Worm (Caenorhabditis elegans): Measurements from ENCODE around the gene sel-9.

Gene sel-9

DNA sequence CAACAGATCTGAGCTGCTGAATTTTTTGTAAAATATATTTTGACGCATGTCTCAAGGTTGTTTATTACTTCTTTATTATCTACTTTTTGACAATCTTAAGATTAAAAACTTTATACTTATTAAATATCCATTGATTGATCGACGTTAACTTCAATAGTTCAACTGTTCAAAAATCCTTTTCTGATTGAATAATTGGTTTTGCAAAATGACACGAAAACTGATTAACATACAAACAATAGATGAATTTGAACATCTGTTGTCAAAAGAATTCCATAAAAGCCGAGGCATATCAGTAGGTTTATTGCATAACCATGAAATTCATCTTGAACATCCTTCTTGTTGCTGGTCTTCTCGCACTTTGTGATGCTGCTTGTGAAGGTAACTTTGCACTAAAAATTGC, 8.8 kb upstream of the sel-9 start, which contains the start of gene W02D7.12:
TSS of gene W02D7.12 (plus strand) at position 301 of the 400 bp plus-strand sequence.
- TF ChIP-seq unc-39 (tag; optimal IDR thresholded peaks at IDR 0.05) (no peak), F49E8.2 (tag; optimal IDR thresholded peaks at IDR 0.05; ENCODE audit: borderline replicate concordance) (no peak), lin-38 (GFP tag; IDR thresholded peaks at IDR 0.05) (no peak), nhr-237 (tag; optimal IDR thresholded peaks at IDR 0.05) (no peak)

DNA sequence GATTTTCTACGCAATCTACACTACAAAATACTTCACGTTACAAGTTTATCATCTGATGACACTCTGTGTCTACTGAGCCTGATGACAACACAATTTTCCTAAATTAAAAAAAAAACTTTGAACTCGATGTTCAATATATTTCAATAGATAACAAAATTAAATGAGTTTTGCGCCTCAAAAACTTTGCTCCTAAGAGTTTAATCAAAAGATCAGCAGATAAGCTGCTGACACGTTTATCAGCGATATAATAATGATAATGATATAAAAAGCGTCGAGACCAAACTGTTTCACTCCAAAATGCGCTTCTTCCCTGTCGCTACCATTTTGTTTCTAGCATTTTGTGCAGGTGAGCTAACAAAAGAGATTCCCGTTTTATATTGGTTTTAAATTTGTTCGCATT, 5.3 kb upstream of the sel-9 start, which contains the start of gene clec-218:
TSS of gene clec-218 (plus strand) at position 262 of the 400 bp plus-strand sequence.
- TF ChIP-seq saeg-2 (GFP tag; IDR thresholded peaks at IDR 0.05) (no peak), unc-39 (tag; optimal IDR thresholded peaks at IDR 0.05) (no peak), zfp-3 (GFP tag; conservative IDR thresholded peaks at IDR 0.05) (no peak), lsy-2 (tag; optimal IDR thresholded peaks at IDR 0.05) (no peak), lin-38 (GFP tag; IDR thresholded peaks at IDR 0.05) (no peak), F10B5.3 (tag; optimal IDR thresholded peaks at IDR 0.05) (no peak), zag-1 (tag; optimal IDR thresholded peaks at IDR 0.05) (no peak), dve-1 (tag; optimal IDR thresholded peaks at IDR 0.05; ENCODE audit: insufficient read depth) (peak; percentile 46), ctbp-1 (GFP tag; IDR thresholded peaks at IDR 0.05) (no peak), dmd-6 (GFP tag; IDR thresholded peaks at IDR 0.05) (peak; percentile 72), nhr-25 (tag; optimal IDR thresholded peaks at IDR 0.05; ENCODE audit: borderline replicate concordance, insufficient read depth) (no peak), nhr-111 (GFP tag; optimal IDR thresholded peaks at IDR 0.05) (no peak), daf-16 (GFP tag; optimal IDR thresholded peaks at IDR 0.05) (no peak), daf-16 (tag; optimal IDR thresholded peaks at IDR 0.05) (peak; percentile 35), mdl-1 (tag; optimal IDR thresholded peaks at IDR 0.05) (no peak), nhr-41 (GFP tag; IDR thresholded peaks at IDR 0.05) (no peak), jun-1 (tag; optimal IDR thresholded peaks at IDR 0.05) (no peak), lir-3 (tag; optimal IDR thresholded peaks at IDR 0.05) (no peak), pha-4 (GFP tag; IDR thresholded peaks at IDR 0.05) (0 out of 2 replicates have a peak, but pooled peaks have one; percentile 11), pha-4 (tag; optimal IDR thresholded peaks at IDR 0.05) (no peak), ceh-62 (tag; optimal IDR thresholded peaks at IDR 0.05) (no peak), cey-2 (tag; optimal IDR thresholded peaks at IDR 0.05; ENCODE audit: borderline replicate concordance, insufficient read depth) (no peak), R02D3.7 (tag; optimal IDR thresholded peaks at IDR 0.05) (no peak), pqm-1 (tag; optimal IDR thresholded peaks at IDR 0.05) (peak; percentile 10)

DNA sequence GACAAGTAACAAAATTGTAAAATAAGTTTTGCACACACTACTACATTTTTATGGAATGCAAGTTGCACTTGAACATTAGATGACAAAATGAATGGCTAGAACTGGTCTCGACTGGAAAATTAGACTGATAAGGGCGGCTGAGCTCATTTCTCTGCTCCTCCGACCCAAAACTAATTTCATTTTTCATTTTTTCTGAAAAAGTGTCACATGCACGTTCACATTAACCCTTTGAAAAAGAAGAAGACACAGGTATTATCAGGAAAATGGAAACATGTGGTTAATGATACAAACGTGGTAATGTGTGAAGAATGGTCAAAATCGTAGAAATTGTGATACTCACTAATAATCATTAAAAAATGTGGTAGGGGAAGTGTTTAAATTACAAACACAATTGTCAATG, 4.6 kb upstream of the sel-9 start:
- TF ChIP-seq F37D6.2 (tag; optimal IDR thresholded peaks at IDR 0.05) (no peak), hlh-11 (tag; optimal IDR thresholded peaks at IDR 0.05) (peak; percentile 65), zip-2 (tag; optimal IDR thresholded peaks at IDR 0.05) (no peak), dve-1 (tag; optimal IDR thresholded peaks at IDR 0.05; ENCODE audit: insufficient read depth) (peak; percentile 65), mxl-3 (GFP tag; optimal IDR thresholded peaks at IDR 0.05) (peak; percentile 64), nhr-77 (tag; optimal IDR thresholded peaks at IDR 0.05) (peak; percentile 33), ama-1 (optimal IDR thresholded peaks at IDR 0.05) (no peak), unc-62 (GFP tag; optimal IDR thresholded peaks at IDR 0.05 in 1 of 2) (peak in 1 of 2 experiments; percentile 90), unc-62 (tag; optimal IDR thresholded peaks at IDR 0.05) (no peak), Y105C5A.15 (GFP tag; IDR thresholded peaks at IDR 0.05) (no peak), nhr-102 (tag; optimal IDR thresholded peaks at IDR 0.05) (no peak), nhr-28 (tag; optimal IDR thresholded peaks at IDR 0.05) (peak; percentile 60), tag-97 (GFP tag; IDR thresholded peaks at IDR 0.05) (no peak), nhr-42 (GFP tag; IDR thresholded peaks at IDR 0.05) (no peak), mdl-1 (tag; optimal IDR thresholded peaks at IDR 0.05) (no peak), hlh-30 (tag; optimal IDR thresholded peaks at IDR 0.05; ENCODE audit: insufficient read depth) (peak; percentile 54), mxl-2 (GFP tag; conservative IDR thresholded peaks at IDR 0.05) (no peak), fos-1 (tag; optimal IDR thresholded peaks at IDR 0.05) (no peak), nhr-48 (tag; optimal IDR thresholded peaks at IDR 0.05) (no peak), daf-16 (GFP tag; optimal IDR thresholded peaks at IDR 0.05) (no peak), daf-16 (tag; optimal IDR thresholded peaks at IDR 0.05) (peak; percentile 55), pha-4 (GFP tag; IDR thresholded peaks at IDR 0.05) (no peak), pha-4 (tag; optimal IDR thresholded peaks at IDR 0.05) (no peak), daf-8 (GFP tag; IDR thresholded peaks at IDR 0.05) (no peak), ceh-20 (GFP tag; IDR thresholded peaks at IDR 0.05) (no peak), ceh-62 (tag; optimal IDR thresholded peaks at IDR 0.05) (no peak), dmd-6 (GFP tag; IDR thresholded peaks at IDR 0.05) (peak; percentile 82), pqm-1 (tag; optimal IDR thresholded peaks at IDR 0.05) (peak; percentile 63), ctbp-1 (GFP tag; IDR thresholded peaks at IDR 0.05) (no peak), unc-130 (GFP tag; optimal IDR thresholded peaks at IDR 0.05) (no peak)

Data from whole organism, L4 larva.